Worm (Caenorhabditis elegans): ENCODE measurements around the gene C29F5.8.

DNA sequence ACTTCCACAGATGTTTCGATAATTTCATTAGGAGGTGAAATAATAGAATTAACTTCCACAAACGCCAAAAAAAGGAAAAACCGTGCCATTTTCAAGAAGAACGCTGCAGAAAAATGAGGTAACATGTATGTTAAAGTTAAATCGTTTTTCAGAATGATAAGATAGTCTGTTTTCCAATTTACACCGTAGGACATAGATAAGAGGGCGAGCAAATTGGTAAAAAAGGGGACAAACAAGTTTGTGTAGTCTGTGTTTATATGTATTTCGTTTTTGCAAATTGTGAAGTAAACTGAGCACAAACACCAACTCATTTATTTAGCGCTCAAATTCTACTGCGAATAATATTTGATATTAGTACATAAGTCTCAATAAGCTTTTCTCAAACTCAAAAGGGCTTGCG, 46.4 kb upstream of the C29F5.8 start, which contains the start of gene F13H8.11:
- TF ChIP-seq unc-62 (GFP tag; optimal IDR thresholded peaks at IDR 0.05) (no peak), snpc-1.3 (tag; optimal IDR thresholded peaks at IDR 0.05; ENCODE audit: insufficient read depth) (no peak), ama-1 (optimal IDR thresholded peaks at IDR 0.05) (no peak), ama-1 (GFP tag; optimal IDR thresholded peaks at IDR 0.05) (no peak), ekl-4 (GFP tag; IDR thresholded peaks at IDR 0.05) (no peak), aptf-2 (GFP tag; conservative IDR thresholded peaks at IDR 0.05) (no peak), unc-130 (GFP tag; optimal IDR thresholded peaks at IDR 0.05) (no peak), attf-5 (GFP tag; optimal IDR thresholded peaks at IDR 0.05) (no peak), athp-1 (tag; optimal IDR thresholded peaks at IDR 0.05) (no peak), madf-6 (GFP tag; IDR thresholded peaks at IDR 0.05) (no peak), nhr-179 (tag; optimal IDR thresholded peaks at IDR 0.05) (no peak), ztf-22 (GFP tag; optimal IDR thresholded peaks at IDR 0.05) (no peak)

Measured in whole organism, young adult.